Fruit fly (Drosophila melanogaster): ENCODE measurements around the gene CG43220.

The CG43220 gene

DNA sequence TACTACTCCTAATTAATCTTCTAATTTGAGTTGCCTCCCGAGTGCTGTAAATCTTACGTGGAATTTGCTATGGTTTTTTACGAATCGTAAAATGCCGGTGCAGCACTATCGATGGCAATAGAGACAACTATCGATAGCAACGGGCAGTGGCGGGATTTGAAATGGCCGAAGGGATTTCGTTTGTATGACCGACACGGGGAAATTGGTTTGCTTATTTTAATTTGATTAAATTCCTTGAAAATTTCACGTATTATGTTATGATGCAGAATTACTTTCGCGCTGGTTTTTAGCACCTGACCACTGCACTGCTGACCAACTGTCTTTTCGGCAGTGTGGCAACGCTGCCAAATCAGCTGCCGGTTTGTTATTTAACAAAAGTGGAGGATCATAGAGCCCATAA lies 2.2 kb upstream of the CG43220 start, which contains the start of the genes GCS2beta and CG5131 (continued):
- TF ChIP-seq Poxn (GFP tag; IDR thresholded peaks at IDR 0.05) (peak; percentile 90), ase (GFP tag; IDR thresholded peaks at IDR 0.05) (peak; percentile 92), Drgx (GFP tag; IDR thresholded peaks at IDR 0.05) (peak; percentile 91), psq (GFP tag; optimal IDR thresholded peaks at IDR 0.05) (peak; percentile 50), ara (GFP tag; IDR thresholded peaks at IDR 0.05) (peak; percentile 84), bbx (GFP tag; IDR thresholded peaks at IDR 0.05; ENCODE audit: partially characterized antibody) (peak; percentile 77), abd-A (tag; optimal IDR thresholded peaks at IDR 0.05) (no peak), CG4730 (GFP tag; IDR thresholded peaks at IDR 0.05) (peak; percentile 91), CG8281 (tag; optimal IDR thresholded peaks at IDR 0.05) (peak; percentile 57), Mes4 (GFP tag; optimal IDR thresholded peaks at IDR 0.05) (peak; percentile 92), emc (GFP tag; optimal IDR thresholded peaks at IDR 0.05) (peak; percentile 92), CG9876 (GFP tag; optimal IDR thresholded peaks at IDR 0.05) (peak; percentile 96), inv (GFP tag; IDR thresholded peaks at IDR 0.05; ENCODE audit: partially characterized antibody) (peak; percentile 88), pho (GFP tag; optimal IDR thresholded peaks at IDR 0.05) (peak; percentile 98), dati (GFP tag; IDR thresholded peaks at IDR 0.05) (peak; percentile 62), CG14965 (GFP tag; optimal IDR thresholded peaks at IDR 0.05; ENCODE audit: borderline replicate concordance) (peak; percentile 51), zf30C (GFP tag; optimal IDR thresholded peaks at IDR 0.05) (no peak), kay (GFP tag; optimal IDR thresholded peaks at IDR 0.05) (peak; percentile 91), odd (GFP tag; optimal IDR thresholded peaks at IDR 0.05) (peak; percentile 63), Dbx (GFP tag; IDR thresholded peaks at IDR 0.05) (peak; percentile 95), dysf (GFP tag; IDR thresholded peaks at IDR 0.05) (peak; percentile 96), gro (GFP tag; optimal IDR thresholded peaks at IDR 0.05) (peak; percentile 97), ci (GFP tag; IDR thresholded peaks at IDR 0.05) (peak; percentile 95), phol (tag; optimal IDR thresholded peaks at IDR 0.05) (peak; percentile 95), HmgZ (tag; optimal IDR thresholded peaks at IDR 0.05) (peak; percentile 97), CG8478 (optimal IDR thresholded peaks at IDR 0.05) (no peak), CG2129 (GFP tag; IDR thresholded peaks at IDR 0.05; ENCODE audit: partially characterized antibody) (peak; percentile 84), CG1024 (GFP tag; IDR thresholded peaks at IDR 0.05) (peak; percentile 78), Rfx (GFP tag; IDR thresholded peaks at IDR 0.05) (peak; percentile 98), Meics (GFP tag; optimal IDR thresholded peaks at IDR 0.05) (peak; percentile 91), Dek (tag; optimal IDR thresholded peaks at IDR 0.05) (peak; percentile 89), sisA (GFP tag; IDR thresholded peaks at IDR 0.05) (peak; percentile 95), GATAe (GFP tag; conservative IDR thresholded peaks at IDR 0.05) (peak; percentile 84), CG6765 (GFP tag; optimal IDR thresholded peaks at IDR 0.05) (peak; percentile 73), CG18011 (GFP tag; optimal IDR thresholded peaks at IDR 0.05) (peak; percentile 88), CG4424 (GFP tag; optimal IDR thresholded peaks at IDR 0.05) (peak; percentile 92), org-1 (GFP tag; optimal IDR thresholded peaks at IDR 0.05) (peak; percentile 78), Sox102F (GFP tag; optimal IDR thresholded peaks at IDR 0.05) (peak; percentile 93), pros (GFP tag; optimal IDR thresholded peaks at IDR 0.05) (no peak), Atf6 (GFP tag; IDR thresholded peaks at IDR 0.05) (peak; percentile 93), Lhr (GFP tag; optimal IDR thresholded peaks at IDR 0.05) (peak; percentile 74), E2f1 (GFP tag; IDR thresholded peaks at IDR 0.05) (peak; percentile 91), chn (GFP tag; optimal IDR thresholded peaks at IDR 0.05) (peak; percentile 97), trem (tag; optimal IDR thresholded peaks at IDR 0.05) (peak; percentile 90), her (GFP tag; optimal IDR thresholded peaks at IDR 0.05) (peak; percentile 92), dmrt99B (tag; optimal IDR thresholded peaks at IDR 0.05) (peak; percentile 84), twi (tag; optimal IDR thresholded peaks at IDR 0.05) (peak; percentile 79), CG1603 (tag; optimal IDR thresholded peaks at IDR 0.05) (peak; percentile 97), Eip74EF (GFP tag; optimal IDR thresholded peaks at IDR 0.05) (peak in 1 of 2 experiments; percentile 39), CG4707 (GFP tag; optimal IDR thresholded peaks at IDR 0.05) (peak; percentile 24), ato (GFP tag; IDR thresholded peaks at IDR 0.05; ENCODE audit: partially characterized antibody) (peak; percentile 75)
